Fruit fly (Drosophila melanogaster) whole organism, pupa: Measurements from ENCODE around the gene CG42340.
"Not testable (repeated sequence)": the region's sequence is repeated elsewhere in the genome, so short reads cannot be mapped to it uniquely, and the experiment has no call there.

Experiments
- CG10348 ChIP-seq: fragments of 200-800 bp; sonication (Bioruptor generic); IDR thresholded peaks from 2 replicates; pipeline ENCODE4 v1.3.6; 2022; ENCODE audit warnings: missing biosample characterization, missing genetic modification characterization
- CG12605 ChIP-seq: fragments of 200-800 bp; sonication (Bioruptor generic); IDR thresholded peaks from 2 replicates; pipeline ENCODE4 v1.3.6; 2022; ENCODE audit warnings: missing biosample characterization, missing genetic modification characterization
- CG13204 ChIP-seq: fragments of 200-800 bp; sonication (Bioruptor generic); optimal IDR thresholded peaks from 2 replicates; lab custom pipeline; 2018; ENCODE audit warnings: missing biosample characterization, mild to moderate bottlenecking, missing genetic modification characterization, moderate library complexity
- CG14655 ChIP-seq: fragments of 200-800 bp; sonication (Bioruptor generic); optimal IDR thresholded peaks from 3 replicates; lab custom pipeline; 2017; ENCODE audit warnings: mild to moderate bottlenecking, missing biosample characterization, missing genetic modification reagents, missing genetic modification characterization
- CG15710 ChIP-seq: fragments of 200-800 bp; sonication (Bioruptor generic); optimal IDR thresholded peaks from 2 replicates; lab custom pipeline; 2018; ENCODE audit warnings: missing biosample characterization, mild to moderate bottlenecking, missing genetic modification characterization, moderate library complexity
- CG17806 ChIP-seq: fragments of 200-800 bp; sonication (Bioruptor generic); optimal IDR thresholded peaks from 2 replicates; lab custom pipeline; 2018; ENCODE audit warnings: missing biosample characterization, mild to moderate bottlenecking, missing genetic modification characterization, moderate library complexity
- CG32121 ChIP-seq: fragments of 200-800 bp; sonication (Bioruptor generic); IDR thresholded peaks from 2 replicates; pipeline ENCODE4 v1.3.6; 2022; ENCODE audit warnings: missing biosample characterization, missing genetic modification characterization
- CG34367 ChIP-seq: fragments of 200-800 bp; sonication (Bioruptor generic); optimal IDR thresholded peaks from 2 replicates; lab custom pipeline; 2018; ENCODE audit warnings: missing biosample characterization, mild to moderate bottlenecking, missing genetic modification characterization
- CG4496 ChIP-seq: fragments of 200-800 bp; sonication (Bioruptor generic); IDR thresholded peaks from 3 replicates; pipeline ENCODE4 v1.3.6; 2022; ENCODE audit warnings: missing biosample characterization, missing genetic modification characterization
- CG8159 ChIP-seq: fragments of 200-800 bp; sonication (Bioruptor generic); optimal IDR thresholded peaks from 3 replicates; lab custom pipeline; 2018; ENCODE audit warnings: missing biosample characterization, mild to moderate bottlenecking, missing genetic modification characterization, moderate library complexity
- CG8301 ChIP-seq: fragments of 200-800 bp; sonication (Bioruptor generic); optimal IDR thresholded peaks from 2 replicates; lab custom pipeline; 2018; ENCODE audit warnings: missing biosample characterization, mild to moderate bottlenecking, missing genetic modification characterization
- CG9948 ChIP-seq: fragments of 200-800 bp; sonication (Bioruptor generic); optimal IDR thresholded peaks from 2 replicates; lab custom pipeline; 2018; ENCODE audit warnings: missing biosample characterization, mild to moderate bottlenecking, missing genetic modification characterization, moderate library complexity
- D1 ChIP-seq: fragments of 200-800 bp; sonication (Bioruptor generic); optimal IDR thresholded peaks from 2 replicates; lab custom pipeline; 2018; ENCODE audit warnings: missing biosample characterization, mild to moderate bottlenecking, missing genetic modification characterization, moderate library complexity
- EcR ChIP-seq: fragments of 200-800 bp; sonication (Bioruptor generic); optimal IDR thresholded peaks from 3 replicates; lab custom pipeline; 2019; ENCODE audit warnings: missing biosample characterization, missing genetic modification characterization, mild to moderate bottlenecking, moderate library complexity, missing genetic modification reagents
- Ets98B ChIP-seq: fragments of 200-800 bp; sonication (Bioruptor generic); IDR thresholded peaks from 2 replicates; pipeline ENCODE4 v1.3.6; 2022; ENCODE audit warnings: missing biosample characterization, missing genetic modification characterization
- Pif1A ChIP-seq: fragments of 200-800 bp; sonication (Bioruptor generic); optimal IDR thresholded peaks from 3 replicates; lab custom pipeline; 2016; ENCODE audit warnings: missing biosample characterization, missing genetic modification characterization
- Pif1B ChIP-seq: fragments of 200-800 bp; sonication (Bioruptor generic); optimal IDR thresholded peaks from 3 replicates; lab custom pipeline; 2016; ENCODE audit warnings: missing biosample characterization, missing genetic modification characterization
- Snoo ChIP-seq: fragments of 200-800 bp; sonication (Bioruptor generic); optimal IDR thresholded peaks from 3 replicates; lab custom pipeline; 2017; ENCODE audit warnings: missing biosample characterization, mild to moderate bottlenecking, missing genetic modification characterization, inconsistent platforms
- fd96Ca ChIP-seq: fragments of 200-800 bp; sonication (Bioruptor generic); IDR thresholded peaks from 3 replicates; pipeline ENCODE4 v1.3.6; 2022; ENCODE audit warnings: missing biosample characterization, missing genetic modification characterization
- gl ChIP-seq: fragments of 200-800 bp; sonication (Bioruptor generic); optimal IDR thresholded peaks from 2 replicates; lab custom pipeline; 2018; ENCODE audit warnings: missing biosample characterization, mild to moderate bottlenecking, missing genetic modification characterization
- rn ChIP-seq: fragments of 200-800 bp; sonication (Bioruptor generic); IDR thresholded peaks from 2 replicates; pipeline ENCODE4 v1.3.6; 2022; ENCODE audit warnings: missing biosample characterization, missing genetic modification characterization

CG42340 gene

DNA sequence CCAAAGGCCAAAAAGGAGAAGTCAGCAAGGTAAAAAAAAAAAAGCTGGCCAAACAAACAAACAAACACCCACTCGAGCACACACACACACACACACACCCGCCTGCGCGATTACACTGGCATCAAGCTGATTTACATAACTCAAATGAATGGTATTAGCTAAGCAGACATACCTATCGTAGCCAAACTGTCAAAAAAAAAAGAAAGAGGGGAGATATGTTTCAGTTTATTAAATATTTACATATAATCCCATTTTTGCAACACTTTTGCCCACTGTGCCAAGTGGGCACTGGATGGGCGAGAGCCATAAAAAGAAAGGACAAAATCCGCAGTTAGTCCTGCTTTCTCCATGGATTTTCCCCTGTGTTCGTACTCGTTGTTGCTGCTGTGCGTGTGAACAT lies 84.6 kb downstream of the CG42340 start:
- TF ChIP-seq CG4496 (GFP tag; lab: Robert Waterston, UW) (peak; percentile 70), rn (no peak), CG8301 (tag; lab: Kevin White, UChicago) (peak; percentile 9), EcR (GFP tag; lab: Kevin White, UChicago) (no peak), CG8159 (tag; lab: Kevin White, UChicago) (peak; percentile 34), CG9948 (tag; lab: Kevin White, UChicago) (no peak), gl (tag; lab: Kevin White, UChicago) (no peak), Ets98B (GFP tag; lab: Robert Waterston, UW) (peak; percentile 48), Pif1B (GFP tag; lab: Kevin White, UChicago) (no peak), CG34367 (tag; lab: Kevin White, UChicago) (no peak), D1 (tag; lab: Kevin White, UChicago) (no peak), fd96Ca (peak; percentile 43; the same call in 1 of the 3 replicates), CG14655 (GFP tag; lab: Kevin White, UChicago) (peak; percentile 45), CG15710 (tag; lab: Kevin White, UChicago) (peak; percentile 25), CG13204 (GFP tag; lab: Kevin White, UChicago) (no peak), Snoo (tag; lab: Kevin White, UChicago) (no peak), Pif1A (GFP tag; lab: Kevin White, UChicago) (no peak), CG17806 (tag; lab: Kevin White, UChicago) (peak; percentile 30), CG10348 (GFP tag; lab: Robert Waterston, UW) (no peak), CG32121 (GFP tag; lab: Robert Waterston, UW) (0 out of 2 replicates have a peak, but pooled peaks have one; percentile 16), CG12605 (GFP tag; lab: Robert Waterston, UW) (peak; percentile 32; the same call in 1 of the 2 replicates)

dm6 chrX:6419334-6419733 lies 104.8 kb downstream of the CG42340 start, which contains the start of gene CG33668:
TSS of gene CG33668 (minus strand) at chrX:6419434.
- TF ChIP-seq Ets98B (GFP tag; lab: Robert Waterston, UW); gl (tag; lab: Kevin White, UChicago); CG13204 (GFP tag; lab: Kevin White, UChicago): not testable (repeated sequence)

DNA sequence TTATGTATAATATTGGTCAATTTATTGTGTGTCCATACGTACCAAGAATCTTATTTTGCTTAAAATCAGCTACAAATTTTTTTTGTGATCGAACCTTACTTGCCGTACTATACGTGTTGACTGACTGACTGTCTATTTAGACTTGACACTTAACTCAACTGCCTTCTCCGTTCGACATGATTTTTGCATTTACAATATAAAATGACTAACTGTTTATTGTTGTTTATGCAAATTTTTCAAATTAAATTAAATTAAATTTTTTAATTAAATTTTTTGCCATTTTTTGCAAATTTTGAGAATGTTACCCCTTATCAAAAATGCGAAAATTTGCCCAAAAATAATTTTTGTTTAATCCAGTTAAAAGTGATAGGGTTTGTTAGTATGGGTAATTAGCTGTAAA lies 124.1 kb downstream of the CG42340 start, which contains the start of gene CG33669:
TSS of gene CG33669 (minus strand) at position 101 of the 400 bp plus-strand sequence.
- TF ChIP-seq CG12605 (GFP tag; lab: Robert Waterston, UW); CG8159 (tag; lab: Kevin White, UChicago); D1 (tag; lab: Kevin White, UChicago): not testable (repeated sequence)

DNA sequence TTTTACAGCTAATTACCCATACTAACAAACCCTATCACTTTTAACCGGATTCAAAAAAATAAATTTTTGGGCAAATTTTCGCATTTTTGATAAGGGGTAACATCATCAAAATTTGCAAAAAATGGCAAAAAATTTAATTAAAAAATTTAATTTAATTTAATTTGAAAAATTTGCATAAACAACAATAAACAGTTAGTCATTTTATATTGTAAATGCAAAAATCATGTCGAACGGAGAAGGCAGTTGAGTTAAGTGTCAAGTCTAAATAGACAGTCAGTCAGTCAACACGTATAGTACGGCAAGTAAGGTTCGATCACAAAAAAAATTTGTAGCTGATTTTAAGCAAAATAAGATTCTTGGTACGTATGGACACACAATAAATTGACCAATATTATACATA lies 140.2 kb downstream of the CG42340 start, which contains the start of gene CG33664:
TSS of gene CG33664 (plus strand) at position 301 of the 400 bp plus-strand sequence.
- TF ChIP-seq CG10348 (GFP tag; lab: Robert Waterston, UW); CG8301 (tag; lab: Kevin White, UChicago); Pif1B (GFP tag; lab: Kevin White, UChicago): not testable (repeated sequence)

DNA sequence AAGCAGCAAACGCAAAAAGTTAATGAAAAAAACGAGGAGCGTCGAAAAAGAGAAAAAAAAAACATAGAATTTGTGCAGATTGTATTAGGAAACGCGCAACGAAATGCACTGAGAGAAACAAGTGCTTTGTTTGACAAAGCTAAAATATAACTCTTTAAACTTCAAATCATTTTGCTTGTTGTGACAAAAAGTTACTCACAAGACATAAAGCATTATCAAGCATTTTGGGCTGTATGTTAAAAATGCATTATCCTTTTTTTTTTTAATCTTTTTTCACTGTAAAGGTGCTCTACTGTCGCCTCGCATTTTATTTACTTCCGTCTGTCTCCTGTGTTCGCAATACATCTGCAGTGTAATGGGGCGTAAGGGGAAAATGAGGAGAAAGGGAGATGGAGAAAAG lies 147.4 kb downstream of the CG42340 start:
- TF ChIP-seq CG8159 (tag; lab: Kevin White, UChicago): peak; percentile 12
- no peak for TF ChIP-seq CG34367 (tag; lab: Kevin White, UChicago)
- no peak for TF ChIP-seq CG14655 (GFP tag; lab: Kevin White, UChicago)

- peak; percentile 14 for TF ChIP-seq CG8159 (tag; lab: Kevin White, UChicago)
- peak; percentile 30; the same call in 1 of the 3 replicates for TF ChIP-seq fd96Ca
- no peak for TF ChIP-seq EcR (GFP tag; lab: Kevin White, UChicago)
- TF ChIP-seq, all 21 proteins: peak for 2
Observed at dm6 chrX:6375636-6376035, 148.5 kb downstream of the CG42340 start.
